Fruit fly (Drosophila melanogaster) whole organism, embryonic: ENCODE results near the gene CG44838.

Experiments
- Bdp1 ChIP-seq: fragments of 200-800 bp; sonication (Bioruptor generic); optimal IDR thresholded peaks from 3 replicates; lab custom pipeline; 2016; ENCODE audit warnings: missing biosample characterization, missing genetic modification characterization
- BtbVII ChIP-seq: fragments of 200-800 bp; sonication (Bioruptor generic); optimal IDR thresholded peaks from 3 replicates; lab custom pipeline; 2017; ENCODE audit warnings: missing biosample characterization, mild to moderate bottlenecking, missing genetic modification characterization
- CG10209 ChIP-seq: fragments of 200-800 bp; sonication (Bioruptor generic); optimal IDR thresholded peaks from 3 replicates; lab custom pipeline; 2017; ENCODE audit warnings: missing biosample characterization, mild to moderate bottlenecking, missing genetic modification characterization, missing genetic modification reagents
- CG10959 ChIP-seq: fragments of 200-800 bp; sonication (Bioruptor generic); IDR thresholded peaks from 2 replicates; pipeline ENCODE4 v1.3.6; 2022; ENCODE audit warnings: missing biosample characterization, missing genetic modification characterization
- CG11723 ChIP-seq: fragments of 200-800 bp; sonication (Bioruptor generic); optimal IDR thresholded peaks from 2 replicates; lab custom pipeline; 2017; ENCODE audit warnings: missing biosample characterization, mild to moderate bottlenecking, missing genetic modification characterization
- CG12071 ChIP-seq: fragments of 200-800 bp; sonication (Bioruptor generic); optimal IDR thresholded peaks from 3 replicates; lab custom pipeline; 2018; ENCODE audit warnings: missing biosample characterization, mild to moderate bottlenecking, missing genetic modification characterization
- CG15073 ChIP-seq: fragments of 200-800 bp; sonication (Bioruptor generic); optimal IDR thresholded peaks from 2 replicates; lab custom pipeline; 2016; ENCODE audit warnings: missing biosample characterization, missing genetic modification characterization
- CG17385 ChIP-seq: fragments of 200-800 bp; sonication (Bioruptor generic); optimal IDR thresholded peaks from 3 replicates; lab custom pipeline; 2018; ENCODE audit warnings: missing biosample characterization, mild to moderate bottlenecking, missing genetic modification characterization
- CG1792 ChIP-seq: fragments of 200-800 bp; sonication (Bioruptor generic); optimal IDR thresholded peaks from 2 replicates; lab custom pipeline; 2016; ENCODE audit warnings: missing biosample characterization, missing genetic modification characterization
- CG32532 ChIP-seq: fragments of 200-800 bp; sonication (Bioruptor generic); IDR thresholded peaks from 2 replicates; pipeline ENCODE4 v1.3.6; 2022; ENCODE audit warnings: missing biosample characterization, missing genetic modification characterization
- CG3838 ChIP-seq: fragments of 200-800 bp; sonication (Bioruptor generic); optimal IDR thresholded peaks from 3 replicates; lab custom pipeline; 2016; ENCODE audit warnings: missing biosample characterization, missing genetic modification characterization
- CG4424 ChIP-seq: fragments of 200-800 bp; sonication (Bioruptor generic); optimal IDR thresholded peaks from 3 replicates; lab custom pipeline; 2016; ENCODE audit warnings: missing biosample characterization, missing genetic modification characterization
- CG6272 ChIP-seq: fragments of 200-800 bp; sonication (Bioruptor generic); IDR thresholded peaks from 2 replicates; pipeline ENCODE4 v1.3.6; 2022; ENCODE audit warnings: missing biosample characterization, missing genetic modification characterization
- CG6689 ChIP-seq: fragments of 200-800 bp; sonication (Bioruptor generic); IDR thresholded peaks from 2 replicates; pipeline ENCODE4 v1.3.6; 2022; ENCODE audit warnings: missing biosample characterization, missing genetic modification characterization
- CG7357 ChIP-seq: fragments of 200-800 bp; sonication (Bioruptor generic); IDR thresholded peaks from 3 replicates; pipeline ENCODE4 v1.3.6; 2022; ENCODE audit warnings: missing biosample characterization, missing genetic modification characterization
- CG9215 ChIP-seq: fragments of 200-800 bp; sonication (Bioruptor generic); IDR thresholded peaks from 2 replicates; pipeline ENCODE4 v1.3.6; 2022; ENCODE audit warnings: missing biosample characterization, missing genetic modification characterization
- CG9932 ChIP-seq: fragments of 200-800 bp; sonication (Bioruptor generic); IDR thresholded peaks from 2 replicates; pipeline ENCODE4 v1.3.6; 2022; ENCODE audit warnings: missing biosample characterization, missing genetic modification characterization
- Dp ChIP-seq: fragments of 200-800 bp; sonication (Bioruptor generic); optimal IDR thresholded peaks from 2 replicates; lab custom pipeline; 2018; ENCODE audit warnings: missing biosample characterization, mild to moderate bottlenecking, missing genetic modification characterization, moderate library complexity
- E2f1 ChIP-seq: fragments of 200-800 bp; sonication (Bioruptor generic); IDR thresholded peaks from 2 replicates; pipeline ENCODE4 v1.3.6; 2022; ENCODE audit warnings: missing biosample characterization, missing genetic modification characterization
- Elba2 ChIP-seq: fragments of 200-800 bp; sonication (Bioruptor generic); optimal IDR thresholded peaks from 3 replicates; lab custom pipeline; 2016; ENCODE audit warnings: missing biosample characterization, missing genetic modification characterization
- HHEX ChIP-seq: fragments of 200-800 bp; sonication (Bioruptor generic); optimal IDR thresholded peaks from 3 replicates; lab custom pipeline; 2017; ENCODE audit warnings: missing biosample characterization, mild to moderate bottlenecking, missing genetic modification characterization, missing genetic modification reagents
- Lhr ChIP-seq: fragments of 200-800 bp; sonication (Bioruptor generic); optimal IDR thresholded peaks from 3 replicates; lab custom pipeline; 2017; ENCODE audit warnings: mild to moderate bottlenecking, missing biosample characterization, missing genetic modification reagents, missing genetic modification characterization
- NFAT ChIP-seq: fragments of 200-800 bp; sonication (Bioruptor generic); IDR thresholded peaks from 2 replicates; pipeline ENCODE4 v1.3.6; 2022; ENCODE audit warnings: missing biosample characterization, missing genetic modification characterization
- NfI ChIP-seq: fragments of 200-800 bp; sonication (Bioruptor generic); optimal IDR thresholded peaks from 3 replicates; lab custom pipeline; 2018; ENCODE audit warnings: missing biosample characterization, mild to moderate bottlenecking, missing genetic modification characterization, moderate library complexity
- Oaz ChIP-seq: fragments of 200-800 bp; sonication (Bioruptor generic); IDR thresholded peaks from 2 replicates; pipeline ENCODE4 v1.3.6; 2022; ENCODE audit warnings: missing biosample characterization, missing genetic modification characterization
- Optix ChIP-seq: fragments of 200-800 bp; sonication (Bioruptor generic); IDR thresholded peaks from 3 replicates; pipeline ENCODE4 v1.3.6; 2022; ENCODE audit warnings: missing biosample characterization, missing genetic modification characterization
- Poxn ChIP-seq: fragments of 200-800 bp; sonication (Bioruptor generic); IDR thresholded peaks from 2 replicates; pipeline ENCODE4 v1.3.6; 2022; ENCODE audit warnings: missing biosample characterization, missing genetic modification characterization
- YL-1 ChIP-seq: fragments of 200-800 bp; sonication (Bioruptor generic); optimal IDR thresholded peaks from 3 replicates; lab custom pipeline; 2017; ENCODE audit warnings: missing biosample characterization, mild to moderate bottlenecking, missing genetic modification characterization
- ase ChIP-seq: fragments of 200-800 bp; sonication (Bioruptor generic); IDR thresholded peaks from 3 replicates; pipeline ENCODE4 v1.3.6; 2022; ENCODE audit warnings: missing biosample characterization, missing genetic modification characterization
- ato ChIP-seq: fragments of 200-800 bp; sonication (Bioruptor generic); IDR thresholded peaks from 2 replicates; pipeline ENCODE4 v1.3.6; 2022; ENCODE audit warnings: missing biosample characterization, missing genetic modification characterization; ENCODE audit not compliant: partially characterized antibody
- bigmax ChIP-seq: fragments of 200-800 bp; sonication (Bioruptor generic); optimal IDR thresholded peaks from 2 replicates; lab custom pipeline; 2018; ENCODE audit warnings: missing biosample characterization, mild to moderate bottlenecking, missing genetic modification characterization
- chif ChIP-seq, 2 experiments: fragments of 200-800 bp; sonication (Bioruptor generic); optimal IDR thresholded peaks; 3 replicates each; lab custom pipeline; 2016; ENCODE audit warnings: missing biosample characterization in 2 of 2, missing genetic modification characterization in 2 of 2
- dpn ChIP-seq, 2 experiments: fragments of 200-800 bp; sonication (Bioruptor generic); optimal IDR thresholded peaks; 3 replicates each; lab custom pipeline; 2016; ENCODE audit warnings: missing biosample characterization in 2 of 2, missing genetic modification characterization in 2 of 2
- fu2 ChIP-seq: fragments of 200-800 bp; sonication (Bioruptor generic); optimal IDR thresholded peaks from 2 replicates; lab custom pipeline; 2016; ENCODE audit warnings: missing biosample characterization, missing genetic modification characterization
- gcm ChIP-seq: fragments of 200-800 bp; sonication (Bioruptor generic); optimal IDR thresholded peaks from 2 replicates; lab custom pipeline; 2019; ENCODE audit warnings: missing biosample characterization, mild to moderate bottlenecking, missing genetic modification characterization, moderate library complexity
- gro ChIP-seq: fragments of 200-800 bp; sonication (Bioruptor generic); optimal IDR thresholded peaks from 2 replicates; lab custom pipeline; 2016; ENCODE audit warnings: missing biosample characterization, missing genetic modification characterization
- hbn ChIP-seq: fragments of 200-800 bp; sonication (Bioruptor generic); IDR thresholded peaks from 2 replicates; pipeline ENCODE4 v1.3.6; 2022; ENCODE audit warnings: missing biosample characterization, missing genetic modification characterization; ENCODE audit not compliant: partially characterized antibody
- hth ChIP-seq: fragments of >200 bp; optimal IDR thresholded peaks from 2 replicates; lab custom pipeline; 2017; ENCODE audit warnings: inconsistent platforms
- jumu ChIP-seq: fragments of 200-800 bp; sonication (Bioruptor generic); optimal IDR thresholded peaks from 3 replicates; lab custom pipeline; 2016; ENCODE audit warnings: missing biosample characterization, missing genetic modification characterization
- ken ChIP-seq: fragments of 200-800 bp; sonication (Bioruptor generic); IDR thresholded peaks from 3 replicates; pipeline ENCODE4 v1.3.6; 2022; ENCODE audit warnings: missing biosample characterization, missing genetic modification characterization
- lola ChIP-seq, 3 experiments: fragments of >200 bp in 2 of 3; fragments of 200-800 bp in 1 of 3; sonication (Bioruptor generic) in 1 of 3; optimal IDR thresholded peaks; 2 replicates each; lab custom pipeline; 2017 to 2019; ENCODE audit warnings: missing biosample characterization in 3 of 3, missing genetic modification characterization in 3 of 3, mild to moderate bottlenecking in 1 of 3, moderate library complexity in 1 of 3
- mld ChIP-seq: fragments of 200-800 bp; sonication (Bioruptor generic); IDR thresholded peaks from 3 replicates; pipeline ENCODE4 v1.3.6; 2022; ENCODE audit warnings: missing biosample characterization, missing genetic modification characterization; ENCODE audit not compliant: partially characterized antibody
- phol ChIP-seq: fragments of 200-800 bp; sonication (Bioruptor generic); optimal IDR thresholded peaks from 3 replicates; lab custom pipeline; 2018; ENCODE audit warnings: missing biosample characterization, mild to moderate bottlenecking, missing genetic modification characterization, moderate library complexity
- pita ChIP-seq: fragments of 200-800 bp; sonication (Bioruptor generic); optimal IDR thresholded peaks from 2 replicates; lab custom pipeline; 2017; ENCODE audit warnings: missing biosample characterization, mild to moderate bottlenecking, missing genetic modification characterization
- pros ChIP-seq: fragments of 200-800 bp; sonication (Bioruptor generic); optimal IDR thresholded peaks from 3 replicates; lab custom pipeline; 2019; ENCODE audit warnings: missing biosample characterization, mild to moderate bottlenecking, missing genetic modification characterization, moderate library complexity
- pzg ChIP-seq: fragments of 200-800 bp; sonication (Bioruptor generic); optimal IDR thresholded peaks from 3 replicates; lab custom pipeline; 2018; ENCODE audit warnings: missing biosample characterization, mild to moderate bottlenecking, missing genetic modification characterization, moderate library complexity
- sisA ChIP-seq: fragments of 200-800 bp; sonication (Bioruptor generic); IDR thresholded peaks from 2 replicates; pipeline ENCODE4 v1.3.6; 2022; ENCODE audit warnings: missing biosample characterization, missing genetic modification characterization
- vfl ChIP-seq: fragments of 200-800 bp; sonication (Bioruptor generic); optimal IDR thresholded peaks from 2 replicates; lab custom pipeline; 2016; ENCODE audit warnings: missing biosample characterization, missing genetic modification characterization
- wdn ChIP-seq: fragments of 200-800 bp; sonication (Bioruptor generic); IDR thresholded peaks from 2 replicates; pipeline ENCODE4 v1.3.6; 2022; ENCODE audit warnings: missing biosample characterization, missing genetic modification characterization

Gene CG44838

DNA sequence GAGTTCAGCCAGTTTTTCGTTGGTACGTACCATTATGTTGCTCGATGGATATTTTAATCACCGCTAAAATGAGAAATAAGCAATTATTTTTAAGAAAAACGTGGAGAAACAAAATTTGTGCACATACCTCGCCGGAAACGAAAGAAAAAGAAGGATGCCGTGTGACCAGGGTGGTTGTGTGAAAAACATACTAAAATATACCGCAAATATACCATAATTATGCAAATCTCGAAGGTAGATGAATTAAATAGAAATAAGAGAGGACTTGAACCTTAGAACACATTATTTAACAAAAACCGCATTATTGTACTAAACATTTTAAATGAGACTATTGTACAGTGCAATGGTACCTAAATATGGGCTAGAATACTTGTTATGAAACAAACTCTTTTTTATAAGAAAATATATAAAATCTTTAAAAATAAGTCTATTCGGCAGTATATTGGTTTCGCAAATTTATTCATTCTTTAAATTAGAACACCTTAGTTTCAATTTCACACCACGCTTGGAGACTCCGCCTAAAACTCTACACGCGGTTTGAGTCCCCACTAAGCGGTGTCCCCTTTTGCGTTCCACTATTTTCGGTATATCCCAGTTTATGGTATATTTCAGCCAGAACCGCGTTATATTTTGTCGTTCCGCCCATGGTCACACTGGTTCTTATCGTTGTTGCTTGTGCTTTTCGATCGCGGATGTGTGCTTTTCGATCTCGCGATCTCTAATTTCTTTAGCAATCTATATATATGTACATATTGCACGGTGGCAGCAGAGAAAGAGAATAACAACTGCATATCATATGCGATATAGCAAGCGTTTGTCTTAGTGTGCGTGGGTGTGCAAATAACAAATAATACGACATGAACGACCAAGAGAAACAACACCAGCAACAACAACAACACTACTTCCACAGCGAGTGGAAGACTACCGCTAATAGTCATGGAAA is 30.9 kb upstream of the CG44838 start, which contains the start of the genes RpS17 and MTF-1 (continued):
- TF ChIP-seq Oaz (GFP tag; lab: Robert Waterston, UW) (no peak), pita (GFP tag; lab: Kevin White, UChicago) (peak; percentile 90), CG3838 (no peak), CG10209 (GFP tag; lab: Kevin White, UChicago) (peak; percentile 66), E2f1 (GFP tag; lab: Robert Waterston, UW) (no peak), CG11723 (GFP tag; lab: Kevin White, UChicago) (peak; percentile 26), BtbVII (GFP tag; lab: Kevin White, UChicago) (peak; percentile 60), YL-1 (peak; percentile 83), gro (GFP tag; lab: Kevin White, UChicago) (peak; percentile 4), sisA (no peak), gcm (peak; percentile 46), Dp (GFP tag; lab: Kevin White, UChicago) (peak; percentile 39), CG7357 (GFP tag; lab: Robert Waterston, UW) (no peak), CG4424 (peak; percentile 18), bigmax (GFP tag; lab: Kevin White, UChicago) (no peak), vfl (GFP tag; lab: Kevin White, UChicago) (no peak), CG9932 (GFP tag; lab: Robert Waterston, UW) (no peak; the same call in 1 of the 2 replicates), chif (GFP tag; optimal IDR thresholded peaks at IDR 0.05; lab: Kevin White, UChicago) (peak in 1 of 2 experiments; percentile 24), CG1792 (no peak), hbn (no peak), CG6272 (GFP tag; lab: Robert Waterston, UW) (no peak), CG6689 (GFP tag; lab: Robert Waterston, UW) (no peak), CG17385 (peak; percentile 71), wdn (GFP tag; lab: Robert Waterston, UW) (0 out of 2 replicates have a peak, but pooled peaks have one; percentile 11), NFAT (GFP tag; lab: Robert Waterston, UW) (peak; percentile 57; the same call in 1 of the 2 replicates), Poxn (GFP tag; lab: Robert Waterston, UW) (no peak), jumu (GFP tag; lab: Kevin White, UChicago) (no peak), ase (peak; percentile 51; the same call in 2 of the 3 replicates), Bdp1 (peak; percentile 23), pzg (peak; percentile 87), mld (GFP tag; lab: Robert Waterston, UW) (no peak), Optix (0 out of 3 replicates have a peak, but pooled peaks have one; percentile 35), ken (GFP tag; lab: Robert Waterston, UW) (peak; percentile 61; the same call in 2 of the 3 replicates), phol (tag; lab: Kevin White, UChicago) (peak; percentile 44), NfI (GFP tag; lab: Kevin White, UChicago) (peak; percentile 73), CG9215 (no peak), Elba2 (GFP tag; lab: Kevin White, UChicago) (no peak), CG12071 (peak; percentile 60), lola (GFP tag; optimal IDR thresholded peaks at IDR 0.05; lab: Kevin White, UChicago) (no peak), CG10959 (GFP tag; lab: Robert Waterston, UW) (no peak), HHEX (GFP tag; lab: Kevin White, UChicago) (peak; percentile 68), ato (GFP tag; lab: Robert Waterston, UW) (no peak), dpn (GFP tag; optimal IDR thresholded peaks at IDR 0.05; lab: Kevin White, UChicago) (peak in 1 of 2 experiments; percentile 11), hth (lab: Kevin White, UChicago) (no peak), pros (GFP tag; lab: Kevin White, UChicago) (no peak), Lhr (GFP tag; lab: Kevin White, UChicago) (peak; percentile 72), CG32532 (peak; percentile 66), fu2 (GFP tag; lab: Kevin White, UChicago) (no peak), CG15073 (no peak)
